Fruit fly (Drosophila melanogaster) whole organism, embryonic: ENCODE data around the gene CG12106.
A peak's percentile ranks its signal among the peaks of the same experiment; 100 is the strongest.

Experiments used
- BtbVII ChIP-seq: fragments of 200-800 bp; sonication (Bioruptor generic); optimal IDR thresholded peaks from 3 replicates; lab custom pipeline; 2017; ENCODE audit warnings: missing biosample characterization, mild to moderate bottlenecking, missing genetic modification characterization
- CG10654 ChIP-seq: fragments of 200-800 bp; sonication (Bioruptor generic); optimal IDR thresholded peaks from 2 replicates; lab custom pipeline; 2016; ENCODE audit warnings: missing biosample characterization, missing genetic modification characterization
- CG10979 ChIP-seq: fragments of 200-800 bp; sonication (Bioruptor generic); optimal IDR thresholded peaks from 2 replicates; lab custom pipeline; 2018; ENCODE audit warnings: missing biosample characterization, mild to moderate bottlenecking, missing genetic modification characterization, moderate library complexity
- CG12219 ChIP-seq: fragments of 200-800 bp; sonication (Bioruptor generic); optimal IDR thresholded peaks from 3 replicates; lab custom pipeline; 2018; ENCODE audit warnings: missing biosample characterization, mild to moderate bottlenecking, missing genetic modification characterization
- CG14710 ChIP-seq: fragments of 200-800 bp; sonication (Bioruptor generic); optimal IDR thresholded peaks from 3 replicates; lab custom pipeline; 2019; ENCODE audit warnings: missing biosample characterization, mild to moderate bottlenecking, missing genetic modification characterization, moderate library complexity
- CG17186 ChIP-seq: fragments of 200-800 bp; sonication (Bioruptor generic); optimal IDR thresholded peaks from 3 replicates; lab custom pipeline; 2017; ENCODE audit warnings: missing biosample characterization, missing genetic modification reagents, missing genetic modification characterization
- CG18599 ChIP-seq: fragments of 200-800 bp; sonication (Bioruptor generic); optimal IDR thresholded peaks from 3 replicates; lab custom pipeline; 2017; ENCODE audit warnings: missing biosample characterization, missing genetic modification characterization, mild to moderate bottlenecking, moderate library complexity, missing genetic modification reagents
- CG2120 ChIP-seq: fragments of 200-800 bp; sonication (Bioruptor generic); optimal IDR thresholded peaks from 3 replicates; lab custom pipeline; 2016; ENCODE audit warnings: missing biosample characterization, missing genetic modification characterization
- CG33213 ChIP-seq: fragments of 200-800 bp; sonication (Bioruptor generic); optimal IDR thresholded peaks from 3 replicates; lab custom pipeline; 2016; ENCODE audit warnings: missing biosample characterization, missing genetic modification characterization
- CG7556 ChIP-seq: fragments of 200-800 bp; sonication (Bioruptor generic); optimal IDR thresholded peaks from 2 replicates; lab custom pipeline; 2017; ENCODE audit warnings: missing biosample characterization, mild to moderate bottlenecking, missing genetic modification characterization
- CG7839 ChIP-seq: fragments of 200-800 bp; sonication (Bioruptor generic); optimal IDR thresholded peaks from 3 replicates; lab custom pipeline; 2018; ENCODE audit warnings: missing biosample characterization, mild to moderate bottlenecking, missing genetic modification characterization, moderate library complexity
- CG9727 ChIP-seq: fragments of 200-800 bp; sonication (Bioruptor generic); optimal IDR thresholded peaks from 3 replicates; lab custom pipeline; 2017; ENCODE audit warnings: missing biosample characterization, mild to moderate bottlenecking, missing genetic modification characterization
- CHES-1-like ChIP-seq: fragments of 200-800 bp; sonication (Bioruptor generic); optimal IDR thresholded peaks from 2 replicates; lab custom pipeline; 2016; ENCODE audit warnings: missing biosample characterization, missing genetic modification characterization
- Dref ChIP-seq: fragments of 200-800 bp; sonication (Bioruptor generic); IDR thresholded peaks from 2 replicates; pipeline ENCODE4 v1.3.6; 2022; ENCODE audit warnings: missing biosample characterization, missing genetic modification characterization
- Fer2 ChIP-seq: fragments of 200-800 bp; sonication (Bioruptor generic); optimal IDR thresholded peaks from 2 replicates; lab custom pipeline; 2018; ENCODE audit warnings: missing biosample characterization, mild to moderate bottlenecking, missing genetic modification characterization, moderate library complexity
- Gsc ChIP-seq: fragments of 200-800 bp; sonication (Bioruptor generic); IDR thresholded peaks from 2 replicates; pipeline ENCODE4 v1.3.6; 2022; ENCODE audit warnings: missing biosample characterization, missing genetic modification characterization
- Gug ChIP-seq: fragments of 200-800 bp; sonication (Bioruptor generic); IDR thresholded peaks from 4 replicates; pipeline ENCODE4 v1.3.6; 2022; ENCODE audit warnings: missing biosample characterization, missing genetic modification characterization
- H15 ChIP-seq: fragments of 200-800 bp; sonication (Bioruptor generic); IDR thresholded peaks from 3 replicates; pipeline ENCODE4 v1.3.6; 2022; ENCODE audit warnings: missing biosample characterization, missing genetic modification characterization
- Hey ChIP-seq: fragments of 200-800 bp; sonication (Bioruptor generic); optimal IDR thresholded peaks from 3 replicates; lab custom pipeline; 2018; ENCODE audit warnings: missing biosample characterization, mild to moderate bottlenecking, missing genetic modification characterization
- Hmr ChIP-seq: fragments of 200-800 bp; sonication (Bioruptor generic); optimal IDR thresholded peaks from 3 replicates; lab custom pipeline; 2017; ENCODE audit warnings: mild to moderate bottlenecking, missing biosample characterization, missing genetic modification reagents, missing genetic modification characterization
- MTF-1 ChIP-seq: fragments of 200-800 bp; sonication (Bioruptor generic); optimal IDR thresholded peaks from 2 replicates; lab custom pipeline; 2018; ENCODE audit warnings: missing biosample characterization, mild to moderate bottlenecking, missing genetic modification characterization, borderline replicate concordance
- NK7.1 ChIP-seq: fragments of 200-800 bp; sonication (Bioruptor generic); optimal IDR thresholded peaks from 3 replicates; lab custom pipeline; 2016; ENCODE audit warnings: missing biosample characterization, missing genetic modification characterization
- Neu2 ChIP-seq: fragments of 200-800 bp; sonication (Bioruptor generic); optimal IDR thresholded peaks from 3 replicates; lab custom pipeline; 2016; ENCODE audit warnings: missing biosample characterization, missing genetic modification characterization, borderline replicate concordance
- Nf-YB ChIP-seq: fragments of 200-800 bp; sonication (Bioruptor generic); optimal IDR thresholded peaks from 3 replicates; lab custom pipeline; 2019; ENCODE audit warnings: missing biosample characterization, mild to moderate bottlenecking, missing genetic modification characterization, moderate library complexity
- PHDP ChIP-seq: fragments of 200-800 bp; sonication (Bioruptor generic); optimal IDR thresholded peaks from 3 replicates; lab custom pipeline; 2018; ENCODE audit warnings: missing biosample characterization, mild to moderate bottlenecking, missing genetic modification characterization, moderate library complexity
- Scr ChIP-seq: fragments of 200-800 bp; sonication (Bioruptor generic); IDR thresholded peaks from 2 replicates; pipeline ENCODE4 v1.3.6; 2022; ENCODE audit warnings: missing biosample characterization, missing genetic modification characterization; ENCODE audit not compliant: partially characterized antibody
- Vsx1 ChIP-seq: fragments of 200-800 bp; sonication (Bioruptor generic); optimal IDR thresholded peaks from 2 replicates; lab custom pipeline; 2017; ENCODE audit warnings: missing biosample characterization, mild to moderate bottlenecking, missing genetic modification characterization, missing genetic modification reagents
- YL-1 ChIP-seq: fragments of 200-800 bp; sonication (Bioruptor generic); optimal IDR thresholded peaks from 3 replicates; lab custom pipeline; 2017; ENCODE audit warnings: missing biosample characterization, mild to moderate bottlenecking, missing genetic modification characterization
- ab ChIP-seq: fragments of 200-800 bp; sonication (Bioruptor generic); optimal IDR thresholded peaks from 2 replicates; lab custom pipeline; 2016; ENCODE audit warnings: missing biosample characterization, missing genetic modification characterization
- ap ChIP-seq: fragments of 200-800 bp; sonication (Bioruptor generic); IDR thresholded peaks from 2 replicates; pipeline ENCODE4 v1.3.6; 2022; ENCODE audit warnings: missing biosample characterization, missing genetic modification characterization
- cas ChIP-seq: fragments of 200-800 bp; sonication (Bioruptor generic); IDR thresholded peaks from 2 replicates; pipeline ENCODE4 v1.3.6; 2022; ENCODE audit warnings: missing biosample characterization, missing genetic modification characterization
- croc ChIP-seq: fragments of 200-800 bp; sonication (Bioruptor generic); conservative IDR thresholded peaks from 3 replicates; pipeline ENCODE4 v1.3.6; 2022; ENCODE audit warnings: missing biosample characterization, missing genetic modification characterization
- dysf ChIP-seq: fragments of 200-800 bp; sonication (Bioruptor generic); IDR thresholded peaks from 3 replicates; pipeline ENCODE4 v1.3.6; 2022; ENCODE audit warnings: missing biosample characterization, missing genetic modification characterization
- ems ChIP-seq: fragments of 200-800 bp; sonication (Bioruptor generic); optimal IDR thresholded peaks from 3 replicates; lab custom pipeline; 2016; ENCODE audit warnings: missing biosample characterization, missing genetic modification characterization
- en ChIP-seq: fragments of 200-800 bp; sonication (Bioruptor generic); optimal IDR thresholded peaks from 2 replicates; lab custom pipeline; 2016; ENCODE audit warnings: missing biosample characterization, missing genetic modification characterization
- ewg ChIP-seq: fragments of 200-800 bp; sonication (Bioruptor generic); optimal IDR thresholded peaks from 3 replicates; lab custom pipeline; 2017; ENCODE audit warnings: mild to moderate bottlenecking, missing biosample characterization, missing genetic modification reagents, missing genetic modification characterization
- exex ChIP-seq: fragments of 200-800 bp; sonication (Bioruptor generic); optimal IDR thresholded peaks from 4 replicates; lab custom pipeline; 2018; ENCODE audit warnings: missing biosample characterization, mild to moderate bottlenecking, missing genetic modification characterization, moderate library complexity
- ftz-f1 ChIP-seq: fragments of 200-800 bp; sonication (Bioruptor generic); optimal IDR thresholded peaks from 2 replicates; lab custom pipeline; 2016; ENCODE audit warnings: missing biosample characterization, missing genetic modification characterization
- fu2 ChIP-seq: fragments of 200-800 bp; sonication (Bioruptor generic); optimal IDR thresholded peaks from 2 replicates; lab custom pipeline; 2016; ENCODE audit warnings: missing biosample characterization, missing genetic modification characterization
- gsb-n ChIP-seq: fragments of 200-800 bp; sonication (Bioruptor generic); optimal IDR thresholded peaks from 3 replicates; lab custom pipeline; 2018; ENCODE audit warnings: missing biosample characterization, mild to moderate bottlenecking, missing genetic modification characterization
- hb ChIP-seq: fragments of 200-800 bp; sonication (Bioruptor generic); IDR thresholded peaks from 3 replicates; pipeline ENCODE4 v1.3.6; 2022; ENCODE audit warnings: missing biosample characterization, missing genetic modification characterization; ENCODE audit not compliant: partially characterized antibody
- luna ChIP-seq: fragments of 200-800 bp; sonication (Bioruptor generic); optimal IDR thresholded peaks from 2 replicates; lab custom pipeline; 2016; ENCODE audit warnings: missing biosample characterization, missing genetic modification characterization
- pzg ChIP-seq: fragments of 200-800 bp; sonication (Bioruptor generic); optimal IDR thresholded peaks from 3 replicates; lab custom pipeline; 2018; ENCODE audit warnings: missing biosample characterization, mild to moderate bottlenecking, missing genetic modification characterization, moderate library complexity
- repo ChIP-seq: fragments of 200-800 bp; sonication (Bioruptor generic); optimal IDR thresholded peaks from 2 replicates; lab custom pipeline; 2016; ENCODE audit warnings: missing biosample characterization, missing genetic modification characterization
- ro ChIP-seq: fragments of 200-800 bp; sonication (Bioruptor generic); IDR thresholded peaks from 2 replicates; pipeline ENCODE4 v1.3.6; 2022; ENCODE audit warnings: missing biosample characterization, missing genetic modification characterization
- sd ChIP-seq: fragments of 200-800 bp; sonication (Bioruptor generic); optimal IDR thresholded peaks from 3 replicates; lab custom pipeline; 2018; ENCODE audit warnings: missing biosample characterization, mild to moderate bottlenecking, missing genetic modification characterization, moderate library complexity
- sens-2 ChIP-seq: fragments of 200-800 bp; sonication (Bioruptor generic); IDR thresholded peaks from 2 replicates; pipeline ENCODE4 v1.3.6; 2022; ENCODE audit warnings: missing biosample characterization, missing genetic modification characterization
- tup ChIP-seq: fragments of 200-800 bp; sonication (Bioruptor generic); optimal IDR thresholded peaks from 2 replicates; lab custom pipeline; 2016; ENCODE audit warnings: missing biosample characterization, mild to moderate bottlenecking, missing genetic modification characterization, moderate library complexity
- yki ChIP-seq: fragments of >200 bp; optimal IDR thresholded peaks from 3 replicates; lab custom pipeline; 2018
- zen ChIP-seq: fragments of 200-800 bp; sonication (Bioruptor generic); optimal IDR thresholded peaks from 3 replicates; lab custom pipeline; 2018; ENCODE audit warnings: missing biosample characterization, mild to moderate bottlenecking, missing genetic modification characterization, moderate library complexity
- zfh2 ChIP-seq: fragments of 200-800 bp; sonication (Bioruptor generic); optimal IDR thresholded peaks from 2 replicates; lab custom pipeline; 2016; ENCODE audit warnings: missing biosample characterization, missing genetic modification characterization

The CG12106 gene

DNA sequence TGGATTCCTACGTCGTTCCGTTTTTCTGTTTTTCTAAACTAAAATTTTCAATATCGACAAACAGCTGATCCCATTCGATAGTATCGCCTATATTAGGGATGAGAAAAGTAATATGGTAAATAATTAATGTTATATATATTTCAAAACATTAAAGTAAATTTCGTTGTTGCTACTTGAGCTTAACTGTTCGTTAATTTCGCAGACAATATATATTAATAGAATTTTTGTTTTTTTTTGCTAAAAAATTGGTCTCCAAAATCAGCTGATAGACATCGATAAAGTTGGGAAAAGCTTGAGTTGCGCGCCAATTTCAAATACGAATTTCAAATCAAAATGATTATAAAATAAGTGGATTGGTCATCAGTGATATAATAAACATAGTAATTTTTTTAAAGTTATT is 2.7 kb downstream of the CG12106 start, which contains the start of gene CG12118 (continued):
- TF ChIP-seq ems (GFP tag; lab: Kevin White, UChicago): peak; percentile 17
- TF ChIP-seq ap (GFP tag; lab: Robert Waterston, UW): peak; percentile 61; the same call in 1 of the 2 replicates
- TF ChIP-seq CG14710 (tag; lab: Kevin White, UChicago): peak; percentile 88
- no peak for TF ChIP-seq ab (GFP tag; lab: Kevin White, UChicago)
- no peak for TF ChIP-seq Hey (tag; lab: Kevin White, UChicago)
- TF ChIP-seq fu2: no peak
- TF ChIP-seq exex (tag; lab: Kevin White, UChicago): peak; percentile 50
- TF ChIP-seq Scr (GFP tag; lab: Robert Waterston, UW): peak; percentile 95
- no peak for TF ChIP-seq en (GFP tag; lab: Kevin White, UChicago)
- TF ChIP-seq H15 (GFP tag; lab: Robert Waterston, UW): peak; percentile 71
- peak; percentile 76 for TF ChIP-seq CG7839 (tag; lab: Kevin White, UChicago)
- peak; percentile 72 for TF ChIP-seq CG10979 (tag; lab: Kevin White, UChicago)
- TF ChIP-seq CG9727 (GFP tag; lab: Kevin White, UChicago): peak; percentile 84
- no peak for TF ChIP-seq ftz-f1 (GFP tag; lab: Kevin White, UChicago)
- TF ChIP-seq zen (tag; lab: Kevin White, UChicago): peak; percentile 78
- TF ChIP-seq sens-2 (GFP tag; lab: Robert Waterston, UW): 0 out of 2 replicates have a peak, but pooled peaks have one; percentile 46
- peak; percentile 34 for TF ChIP-seq tup (GFP tag; lab: Kevin White, UChicago)
- TF ChIP-seq ro (GFP tag; lab: Robert Waterston, UW): no peak
- no peak for TF ChIP-seq MTF-1 (GFP tag; lab: Kevin White, UChicago)
- TF ChIP-seq Gsc (GFP tag; lab: Robert Waterston, UW): no peak
- TF ChIP-seq CG18599 (GFP tag; lab: Kevin White, UChicago): peak; percentile 72
- no peak for TF ChIP-seq luna (GFP tag; lab: Kevin White, UChicago)
- no peak for TF ChIP-seq Vsx1 (GFP tag; lab: Kevin White, UChicago)
- TF ChIP-seq pzg (GFP tag; lab: Kevin White, UChicago): peak; percentile 49
- TF ChIP-seq CG10654: peak; percentile 82
- peak; percentile 84 for TF ChIP-seq hb (GFP tag; lab: Robert Waterston, UW)
- TF ChIP-seq CHES-1-like (GFP tag; lab: Kevin White, UChicago): peak; percentile 15
- TF ChIP-seq Neu2 (GFP tag; lab: Kevin White, UChicago): no peak
- TF ChIP-seq BtbVII (GFP tag; lab: Kevin White, UChicago): peak; percentile 36
- peak; percentile 55; the same call in 1 of the 2 replicates for TF ChIP-seq cas (GFP tag; lab: Robert Waterston, UW)
- peak; percentile 72 for TF ChIP-seq Hmr (GFP tag; lab: Kevin White, UChicago)
- TF ChIP-seq gsb-n (tag; lab: Kevin White, UChicago): peak; percentile 56
- peak; percentile 44 for TF ChIP-seq YL-1 (GFP tag; lab: Kevin White, UChicago)
- TF ChIP-seq CG2120 (GFP tag; lab: Kevin White, UChicago): peak; percentile 86
- peak; percentile 55 for TF ChIP-seq Fer2 (tag; lab: Kevin White, UChicago)
- TF ChIP-seq Nf-YB (GFP tag; lab: Kevin White, UChicago): peak; percentile 53
- peak; percentile 38 for TF ChIP-seq CG17186 (GFP tag; lab: Kevin White, UChicago)
- no peak for TF ChIP-seq CG33213 (GFP tag; lab: Kevin White, UChicago)
- TF ChIP-seq PHDP (tag; lab: Kevin White, UChicago): peak; percentile 77
- peak; percentile 63 for TF ChIP-seq Dref (GFP tag; lab: Robert Waterston, UW)
- no peak for TF ChIP-seq yki
- TF ChIP-seq CG7556 (GFP tag; lab: Kevin White, UChicago): peak; percentile 78
- TF ChIP-seq dysf: peak; percentile 53; the same call in 2 of the 3 replicates
- TF ChIP-seq repo (GFP tag; lab: Kevin White, UChicago): no peak
- TF ChIP-seq CG12219: no peak
- peak; percentile 60 for TF ChIP-seq sd (tag; lab: Kevin White, UChicago)
- TF ChIP-seq croc (GFP tag; lab: Robert Waterston, UW): peak; percentile 39; the same call in 2 of the 3 replicates
- peak; percentile 33 for TF ChIP-seq ewg (GFP tag; lab: Kevin White, UChicago)
- TF ChIP-seq zfh2 (GFP tag; lab: Kevin White, UChicago): peak; percentile 69
- TF ChIP-seq NK7.1 (GFP tag; lab: Kevin White, UChicago): no peak
- TF ChIP-seq Gug: peak; percentile 58; the same call in 3 of the 4 replicates
